Fruit fly (Drosophila melanogaster) whole organism, embryonic: Measurements from ENCODE around the gene PGAP1.
A peak's percentile ranks its signal among the peaks of the same experiment; 100 is the strongest.

Experiments
- Asciz ChIP-seq: fragments of 200-800 bp; sonication (Bioruptor generic); optimal IDR thresholded peaks from 2 replicates; lab custom pipeline; 2017; ENCODE audit warnings: missing biosample characterization, mild to moderate bottlenecking, missing genetic modification characterization, missing genetic modification reagents
- Atf3 ChIP-seq: fragments of 200-800 bp; sonication (Bioruptor generic); optimal IDR thresholded peaks from 3 replicates; lab custom pipeline; 2016; ENCODE audit warnings: missing biosample characterization, missing genetic modification characterization
- Awh ChIP-seq: fragments of 200-800 bp; sonication (Bioruptor generic); IDR thresholded peaks from 2 replicates; pipeline ENCODE4, ENCODE4 v1.3.6; 2022; ENCODE audit warnings: missing biosample characterization, missing genetic modification characterization
- BEAF-32 ChIP-seq: fragments of 200-800 bp; sonication (Bioruptor generic); optimal IDR thresholded peaks from 3 replicates; lab custom pipeline; 2017; ENCODE audit warnings: missing biosample characterization, missing genetic modification characterization, mild to moderate bottlenecking, moderate library complexity, missing genetic modification reagents
- CG10267 ChIP-seq: fragments of 200-800 bp; sonication (Bioruptor generic); optimal IDR thresholded peaks from 2 replicates; lab custom pipeline; 2018; ENCODE audit warnings: missing biosample characterization, mild to moderate bottlenecking, missing genetic modification characterization, moderate library complexity
- CG10543 ChIP-seq: fragments of 200-800 bp; sonication (Bioruptor generic); optimal IDR thresholded peaks from 3 replicates; lab custom pipeline; 2017; ENCODE audit warnings: missing biosample characterization, mild to moderate bottlenecking, missing genetic modification characterization, moderate library complexity
- CG10979 ChIP-seq: fragments of 200-800 bp; sonication (Bioruptor generic); optimal IDR thresholded peaks from 2 replicates; lab custom pipeline; 2018; ENCODE audit warnings: missing biosample characterization, mild to moderate bottlenecking, missing genetic modification characterization, moderate library complexity
- CG11085 ChIP-seq: fragments of 200-800 bp; sonication (Bioruptor generic); IDR thresholded peaks from 2 replicates; pipeline ENCODE4 v1.3.6; 2022; ENCODE audit warnings: missing biosample characterization, missing genetic modification characterization
- CG12744 ChIP-seq: fragments of 200-800 bp; sonication (Bioruptor generic); optimal IDR thresholded peaks from 2 replicates; lab custom pipeline; 2016; ENCODE audit warnings: missing biosample characterization, missing genetic modification characterization
- CG13424 ChIP-seq: fragments of 200-800 bp; sonication (Bioruptor generic); optimal IDR thresholded peaks from 2 replicates; lab custom pipeline; 2019; ENCODE audit warnings: missing biosample characterization, mild to moderate bottlenecking, missing genetic modification characterization, moderate library complexity
- CG13894 ChIP-seq: fragments of 200-800 bp; sonication (Bioruptor generic); optimal IDR thresholded peaks from 3 replicates; lab custom pipeline; 2018; ENCODE audit warnings: missing biosample characterization, mild to moderate bottlenecking, missing genetic modification characterization, moderate library complexity
- CG14014 ChIP-seq: fragments of 200-800 bp; sonication (Bioruptor generic); IDR thresholded peaks from 2 replicates; pipeline ENCODE4 v1.3.6; 2022; ENCODE audit warnings: missing biosample characterization, missing genetic modification characterization
- CG15514 ChIP-seq: fragments of 200-800 bp; sonication (Bioruptor generic); optimal IDR thresholded peaks from 3 replicates; lab custom pipeline; 2017; ENCODE audit warnings: missing biosample characterization, missing genetic modification characterization, mild to moderate bottlenecking, moderate library complexity, missing genetic modification reagents
- CG16813 ChIP-seq: fragments of 200-800 bp; sonication (Bioruptor generic); IDR thresholded peaks from 3 replicates; pipeline ENCODE4 v1.3.6; 2022; ENCODE audit warnings: missing biosample characterization, missing genetic modification characterization; ENCODE audit not compliant: partially characterized antibody
- CG16815 ChIP-seq: fragments of 200-800 bp; sonication (Bioruptor generic); optimal IDR thresholded peaks from 3 replicates; lab custom pipeline; 2017; ENCODE audit warnings: missing biosample characterization, mild to moderate bottlenecking, missing genetic modification characterization
- CG1832 ChIP-seq: fragments of 200-800 bp; sonication (Bioruptor generic); optimal IDR thresholded peaks from 2 replicates; lab custom pipeline; 2017; ENCODE audit warnings: missing biosample characterization, mild to moderate bottlenecking, missing genetic modification characterization, inconsistent platforms
- CG30403 ChIP-seq: fragments of 200-800 bp; sonication (Bioruptor generic); optimal IDR thresholded peaks from 3 replicates; lab custom pipeline; 2016; ENCODE audit warnings: missing biosample characterization, missing genetic modification characterization
- CG3847 ChIP-seq: fragments of 200-800 bp; sonication (Bioruptor generic); IDR thresholded peaks from 2 replicates; pipeline ENCODE4 v1.3.6; 2022; ENCODE audit warnings: missing biosample characterization, missing genetic modification characterization
- CG4854 ChIP-seq: fragments of 200-800 bp; sonication (Bioruptor generic); optimal IDR thresholded peaks from 2 replicates; lab custom pipeline; 2016; ENCODE audit warnings: missing biosample characterization, missing genetic modification characterization, inconsistent platforms
- D19A ChIP-seq: fragments of 200-800 bp; optimal IDR thresholded peaks from 3 replicates; lab custom pipeline; 2019; ENCODE audit warnings: missing biosample characterization, mild to moderate bottlenecking, missing genetic modification characterization, moderate library complexity
- Dad ChIP-seq: fragments of 200-800 bp; sonication (Bioruptor generic); optimal IDR thresholded peaks from 3 replicates; lab custom pipeline; 2016; ENCODE audit warnings: missing biosample characterization, missing genetic modification characterization
- E2f2 ChIP-seq: fragments of 200-800 bp; sonication (Bioruptor generic); IDR thresholded peaks from 2 replicates; pipeline ENCODE4 v1.3.6; 2022; ENCODE audit warnings: missing biosample characterization, missing genetic modification characterization
- Gsc ChIP-seq: fragments of 200-800 bp; sonication (Bioruptor generic); IDR thresholded peaks from 2 replicates; pipeline ENCODE4 v1.3.6; 2022; ENCODE audit warnings: missing biosample characterization, missing genetic modification characterization
- Myb ChIP-seq: fragments of 200-800 bp; sonication (Bioruptor generic); optimal IDR thresholded peaks from 2 replicates; lab custom pipeline; 2016; ENCODE audit warnings: missing biosample characterization, missing genetic modification characterization
- Nf-YB ChIP-seq: fragments of 200-800 bp; sonication (Bioruptor generic); optimal IDR thresholded peaks from 3 replicates; lab custom pipeline; 2019; ENCODE audit warnings: missing biosample characterization, mild to moderate bottlenecking, missing genetic modification characterization, moderate library complexity
- Opbp ChIP-seq: fragments of 200-800 bp; sonication (Bioruptor generic); IDR thresholded peaks from 3 replicates; pipeline ENCODE4 v1.3.6; 2022; ENCODE audit warnings: missing biosample characterization, missing genetic modification characterization; ENCODE audit not compliant: partially characterized antibody
- Ravus ChIP-seq: fragments of 200-800 bp; sonication (Bioruptor generic); IDR thresholded peaks from 2 replicates; pipeline ENCODE4 v1.3.6; 2022; ENCODE audit warnings: missing biosample characterization, missing genetic modification characterization
- Stat92E ChIP-seq, 3 experiments: fragments of >200 bp in 2 of 3; fragments of 200-800 bp in 1 of 3; sonication (Bioruptor generic) in 1 of 3; optimal IDR thresholded peaks; 2 replicates each; lab custom pipeline; 2017 to 2019; ENCODE audit warnings: missing biosample characterization in 3 of 3, missing genetic modification characterization in 3 of 3, mild to moderate bottlenecking in 1 of 3, moderate library complexity in 1 of 3
- Xrp1 ChIP-seq: fragments of 200-800 bp; sonication (Bioruptor generic); IDR thresholded peaks from 2 replicates; pipeline ENCODE4 v1.3.6; 2022; ENCODE audit warnings: missing biosample characterization, missing genetic modification characterization
- ase ChIP-seq: fragments of 200-800 bp; sonication (Bioruptor generic); IDR thresholded peaks from 3 replicates; pipeline ENCODE4 v1.3.6; 2022; ENCODE audit warnings: missing biosample characterization, missing genetic modification characterization
- bbx ChIP-seq: fragments of 200-800 bp; sonication (Bioruptor generic); IDR thresholded peaks from 2 replicates; pipeline ENCODE4 v1.3.6; 2022; ENCODE audit warnings: missing biosample characterization, missing genetic modification characterization; ENCODE audit not compliant: partially characterized antibody
- br ChIP-seq: fragments of >200 bp; optimal IDR thresholded peaks from 2 replicates; lab custom pipeline; 2017
- chinmo ChIP-seq: fragments of 200-800 bp; sonication (Bioruptor generic); IDR thresholded peaks from 4 replicates; pipeline ENCODE4 v1.3.6; 2022; ENCODE audit warnings: missing biosample characterization, missing genetic modification characterization; ENCODE audit not compliant: partially characterized antibody
- exex ChIP-seq: fragments of 200-800 bp; sonication (Bioruptor generic); optimal IDR thresholded peaks from 4 replicates; lab custom pipeline; 2018; ENCODE audit warnings: missing biosample characterization, mild to moderate bottlenecking, missing genetic modification characterization, moderate library complexity
- fd3F ChIP-seq: fragments of 200-800 bp; sonication (Bioruptor generic); optimal IDR thresholded peaks from 2 replicates; lab custom pipeline; 2018; ENCODE audit warnings: missing biosample characterization, mild to moderate bottlenecking, missing genetic modification characterization, moderate library complexity
- fru ChIP-seq: fragments of >200 bp; optimal IDR thresholded peaks from 2 replicates; lab custom pipeline; 2017
- ftz-f1 ChIP-seq: fragments of 200-800 bp; sonication (Bioruptor generic); optimal IDR thresholded peaks from 2 replicates; lab custom pipeline; 2016; ENCODE audit warnings: missing biosample characterization, missing genetic modification characterization
- hb ChIP-seq: fragments of 200-800 bp; sonication (Bioruptor generic); IDR thresholded peaks from 3 replicates; pipeline ENCODE4 v1.3.6; 2022; ENCODE audit warnings: missing biosample characterization, missing genetic modification characterization; ENCODE audit not compliant: partially characterized antibody
- knrl ChIP-seq: fragments of 200-800 bp; sonication (Bioruptor generic); IDR thresholded peaks from 3 replicates; pipeline ENCODE4 v1.3.6; 2022; ENCODE audit warnings: missing biosample characterization, missing genetic modification characterization; ENCODE audit not compliant: partially characterized antibody
- mam ChIP-seq: fragments of 200-800 bp; sonication (Bioruptor generic); optimal IDR thresholded peaks from 3 replicates; lab custom pipeline; 2016; ENCODE audit warnings: missing biosample characterization, missing genetic modification characterization
- peb ChIP-seq: fragments of 200-800 bp; sonication (Bioruptor generic); IDR thresholded peaks from 2 replicates; pipeline ENCODE4 v1.3.6; 2022; ENCODE audit warnings: missing biosample characterization, missing genetic modification characterization
- schlank ChIP-seq: fragments of 200-800 bp; sonication (Bioruptor generic); optimal IDR thresholded peaks from 2 replicates; lab custom pipeline; 2018; ENCODE audit warnings: missing biosample characterization, mild to moderate bottlenecking, missing genetic modification characterization
- scrt ChIP-seq: fragments of 200-800 bp; sonication (Bioruptor generic); optimal IDR thresholded peaks from 2 replicates; lab custom pipeline; 2018; ENCODE audit warnings: missing biosample characterization, mild to moderate bottlenecking, missing genetic modification characterization, moderate library complexity
- sug ChIP-seq: fragments of 200-800 bp; optimal IDR thresholded peaks from 2 replicates; lab custom pipeline; 2019; ENCODE audit warnings: missing biosample characterization, mild to moderate bottlenecking, missing genetic modification characterization, moderate library complexity
- tin ChIP-seq: fragments of 200-800 bp; sonication (Bioruptor generic); optimal IDR thresholded peaks from 3 replicates; lab custom pipeline; 2016; ENCODE audit warnings: missing biosample characterization, missing genetic modification characterization
- wdn ChIP-seq: fragments of 200-800 bp; sonication (Bioruptor generic); IDR thresholded peaks from 2 replicates; pipeline ENCODE4 v1.3.6; 2022; ENCODE audit warnings: missing biosample characterization, missing genetic modification characterization
- z ChIP-seq: fragments of 200-800 bp; sonication (Bioruptor generic); IDR thresholded peaks from 3 replicates; pipeline ENCODE4 v1.3.6; 2022; ENCODE audit warnings: missing biosample characterization, missing genetic modification characterization
- zen2 ChIP-seq: fragments of 200-800 bp; sonication (Bioruptor generic); IDR thresholded peaks from 3 replicates; pipeline ENCODE4 v1.3.6; 2022; ENCODE audit warnings: missing biosample characterization, missing genetic modification characterization; ENCODE audit not compliant: partially characterized antibody

The PGAP1 gene

dm6 chrX:5672243-5673051, 16.8 kb downstream of the PGAP1 start, which contains the start of gene RpL35 (continued):
- TF ChIP-seq CG1832 (GFP tag; lab: Kevin White, UChicago) (no peak), CG16813 (peak; percentile 45; the same call in 2 of the 3 replicates), CG30403 (GFP tag; lab: Kevin White, UChicago) (peak; percentile 15), chinmo (no peak), Gsc (GFP tag; lab: Robert Waterston, UW) (no peak), Opbp (GFP tag; lab: Robert Waterston, UW) (0 out of 3 replicates have a peak, but pooled peaks have one; percentile 18), CG16815 (GFP tag; lab: Kevin White, UChicago) (no peak), Myb (GFP tag; lab: Kevin White, UChicago) (peak; percentile 35), tin (GFP tag; lab: Kevin White, UChicago) (no peak), CG11085 (GFP tag; lab: Robert Waterston, UW) (0 out of 2 replicates have a peak, but pooled peaks have one; percentile 23), Asciz (peak; percentile 54), mam (GFP tag; lab: Kevin White, UChicago) (peak; percentile 32), sug (tag; lab: Kevin White, UChicago) (peak; percentile 55), scrt (GFP tag; lab: Kevin White, UChicago) (peak; percentile 56), exex (tag; lab: Kevin White, UChicago) (no peak), Xrp1 (GFP tag; lab: Robert Waterston, UW) (peak; percentile 23; the same call in 1 of the 2 replicates), CG4854 (peak; percentile 29), D19A (tag; lab: Kevin White, UChicago) (no peak), Ravus (GFP tag; lab: Robert Waterston, UW) (no peak), Atf3 (no peak), CG10267 (tag; lab: Kevin White, UChicago) (peak; percentile 42), fd3F (GFP tag; lab: Kevin White, UChicago) (no peak), z (GFP tag; lab: Robert Waterston, UW) (no peak), ftz-f1 (no peak), zen2 (no peak; the same call in 2 of the 3 replicates), hb (no peak), peb (GFP tag; lab: Robert Waterston, UW) (0 out of 2 replicates have a peak, but pooled peaks have one; percentile 7), Awh (GFP tag; lab: Robert Waterston, UW) (0 out of 2 replicates have a peak, but pooled peaks have one; percentile 13), E2f2 (GFP tag; lab: Robert Waterston, UW) (peak; percentile 41), CG13894 (tag; lab: Kevin White, UChicago) (peak; percentile 40), Nf-YB (GFP tag; lab: Kevin White, UChicago) (peak; percentile 6), wdn (GFP tag; lab: Robert Waterston, UW) (0 out of 2 replicates have a peak, but pooled peaks have one; percentile 19), bbx (GFP tag; lab: Robert Waterston, UW) (no peak; the same call in 1 of the 2 replicates), Dad (GFP tag; lab: Kevin White, UChicago) (peak; percentile 33), CG14014 (peak; percentile 18; the same call in 1 of the 2 replicates), CG10543 (GFP tag; lab: Kevin White, UChicago) (peak; percentile 63), ase (GFP tag; lab: Robert Waterston, UW) (no peak), schlank (tag; lab: Kevin White, UChicago) (peak; percentile 58), knrl (GFP tag; lab: Robert Waterston, UW) (peak; percentile 65), CG13424 (tag; lab: Kevin White, UChicago) (peak; percentile 9), br (no peak), Stat92E (GFP tag; optimal IDR thresholded peaks at IDR 0.05; lab: Kevin White, UChicago) (no peak), CG15514 (GFP tag; lab: Kevin White, UChicago) (peak; percentile 98), CG12744 (GFP tag; lab: Kevin White, UChicago) (no peak), fru (lab: Kevin White, UChicago) (no peak), CG3847 (GFP tag; lab: Robert Waterston, UW) (no peak), CG10979 (tag; lab: Kevin White, UChicago) (peak; percentile 18), BEAF-32 (peak; percentile 67)
